Worm (Caenorhabditis elegans): ENCODE data around the gene C56A3.8.

C56A3.8 gene

DNA sequence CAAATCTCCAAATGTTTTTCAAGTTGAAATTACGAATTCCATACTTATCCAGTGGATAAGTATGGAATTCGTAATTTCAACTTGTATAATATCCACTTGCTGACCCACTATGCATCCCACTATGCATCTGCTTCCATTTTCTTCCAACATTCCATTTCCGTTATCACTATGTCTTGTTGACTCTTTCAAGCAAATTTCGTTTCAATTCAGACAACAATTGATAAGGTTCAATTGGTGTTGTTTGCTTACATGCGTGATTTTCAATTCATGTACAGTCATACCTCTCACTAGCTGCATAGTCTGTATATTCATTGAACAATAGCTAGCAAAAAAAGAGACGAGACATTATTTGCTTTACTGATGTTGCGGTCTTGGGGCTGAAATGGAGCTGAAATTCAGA lies 16.8 kb downstream of the C56A3.8 start:
- TF ChIP-seq T22C8.4 (GFP tag; IDR thresholded peaks at IDR 0.05) (no peak), klf-2 (GFP tag; conservative IDR thresholded peaks at IDR 0.05) (no peak), flt-1 (GFP tag; IDR thresholded peaks at IDR 0.05) (no peak), med-1 (GFP tag; optimal IDR thresholded peaks at IDR 0.05; ENCODE audit: insufficient read depth) (no peak), ref-1 (GFP tag; conservative IDR thresholded peaks at IDR 0.05) (no peak), ztf-29 (GFP tag; IDR thresholded peaks at IDR 0.05) (no peak), ztf-23 (GFP tag; IDR thresholded peaks at IDR 0.05) (no peak), tab-1 (GFP tag; IDR thresholded peaks at IDR 0.05) (no peak), cog-1 (tag; optimal IDR thresholded peaks at IDR 0.05) (no peak)

DNA sequence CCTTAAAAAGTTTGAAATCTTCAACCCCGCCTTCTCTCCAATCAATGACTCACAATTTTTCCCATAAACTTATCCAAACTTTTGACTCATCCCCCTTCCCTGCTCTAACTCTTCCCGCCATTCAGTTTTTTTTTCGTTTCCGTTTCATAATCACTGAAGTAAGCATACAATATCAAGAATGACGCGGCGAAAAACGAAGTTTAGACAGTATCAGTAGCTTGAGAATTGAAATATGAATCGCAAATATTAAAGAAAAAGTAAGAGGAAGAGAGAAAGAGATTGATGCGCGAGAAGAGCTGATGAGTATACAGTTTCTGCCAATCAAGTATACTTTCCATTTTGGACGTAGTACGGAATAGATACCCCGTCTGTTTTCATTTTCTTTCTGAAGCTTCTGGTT lies 17.4 kb downstream of the C56A3.8 start:
- TF ChIP-seq med-1 (GFP tag; optimal IDR thresholded peaks at IDR 0.05; ENCODE audit: insufficient read depth), result no peak
- no peak for TF ChIP-seq T22C8.4 (GFP tag; IDR thresholded peaks at IDR 0.05)
- no peak for TF ChIP-seq ztf-29 (GFP tag; IDR thresholded peaks at IDR 0.05)
- no peak for TF ChIP-seq ztf-23 (GFP tag; IDR thresholded peaks at IDR 0.05)
- TF ChIP-seq klf-2 (GFP tag; conservative IDR thresholded peaks at IDR 0.05), result no peak

DNA sequence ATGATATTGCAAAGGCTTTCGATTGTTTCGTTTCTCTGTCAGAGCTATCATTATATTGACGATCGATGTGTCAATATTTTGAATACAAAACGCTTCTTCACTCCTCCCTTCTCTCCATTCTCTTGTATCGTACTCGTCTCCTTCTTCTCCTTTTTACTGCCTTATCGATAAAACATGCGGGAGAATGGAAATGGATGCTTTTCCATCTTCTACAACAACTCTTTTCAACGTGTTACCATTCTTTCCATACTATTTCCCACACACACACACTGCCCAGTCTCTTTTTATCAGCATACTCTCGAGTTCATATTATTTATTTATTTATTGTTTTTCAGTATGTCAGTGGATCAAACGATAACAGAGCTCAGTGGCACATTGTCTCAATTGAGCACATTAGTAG lies 18.6 kb downstream of the C56A3.8 start, which contains the start of gene C50B8.6:
C50B8.6 (plus strand) TSS at position 336 of the 400 bp plus-strand sequence.
- TF ChIP-seq cog-1 (tag; optimal IDR thresholded peaks at IDR 0.05) (no peak), T22C8.4 (GFP tag; IDR thresholded peaks at IDR 0.05) (no peak), flt-1 (GFP tag; IDR thresholded peaks at IDR 0.05) (no peak), tab-1 (GFP tag; IDR thresholded peaks at IDR 0.05) (no peak), ztf-29 (GFP tag; IDR thresholded peaks at IDR 0.05) (no peak), ztf-23 (GFP tag; IDR thresholded peaks at IDR 0.05) (no peak), klf-2 (GFP tag; conservative IDR thresholded peaks at IDR 0.05) (no peak), ref-1 (GFP tag; conservative IDR thresholded peaks at IDR 0.05) (no peak), med-1 (GFP tag; optimal IDR thresholded peaks at IDR 0.05; ENCODE audit: insufficient read depth) (no peak)

- TF ChIP-seq klf-2 (GFP tag; conservative IDR thresholded peaks at IDR 0.05) (no peak), med-1 (GFP tag; optimal IDR thresholded peaks at IDR 0.05; ENCODE audit: insufficient read depth) (no peak), T22C8.4 (GFP tag; IDR thresholded peaks at IDR 0.05) (no peak), flt-1 (GFP tag; IDR thresholded peaks at IDR 0.05) (no peak), ztf-29 (GFP tag; IDR thresholded peaks at IDR 0.05) (no peak), ztf-23 (GFP tag; IDR thresholded peaks at IDR 0.05) (no peak), cog-1 (tag; optimal IDR thresholded peaks at IDR 0.05) (no peak), ref-1 (GFP tag; conservative IDR thresholded peaks at IDR 0.05) (no peak), tab-1 (GFP tag; IDR thresholded peaks at IDR 0.05) (no peak)
Measured at ce11 chrV:13580696-13581095, 20.6 kb downstream of the C56A3.8 start, which contains the start of gene C50B8.5. Gene C50B8.5 (plus strand): TSS chrV:13580968.

- TF ChIP-seq ztf-29 (GFP tag; IDR thresholded peaks at IDR 0.05) (no peak), T22C8.4 (GFP tag; IDR thresholded peaks at IDR 0.05) (no peak), med-1 (GFP tag; optimal IDR thresholded peaks at IDR 0.05; ENCODE audit: insufficient read depth) (no peak), ztf-23 (GFP tag; IDR thresholded peaks at IDR 0.05) (no peak), tab-1 (GFP tag; IDR thresholded peaks at IDR 0.05) (no peak), klf-2 (GFP tag; conservative IDR thresholded peaks at IDR 0.05) (no peak), flt-1 (GFP tag; IDR thresholded peaks at IDR 0.05) (no peak)
Measured at ce11 chrV:13584484-13584883, 24.4 kb downstream of the C56A3.8 start, which contains the start of gene F53F4.1. Gene F53F4.1 (plus strand): TSS chrV:13584784.

DNA sequence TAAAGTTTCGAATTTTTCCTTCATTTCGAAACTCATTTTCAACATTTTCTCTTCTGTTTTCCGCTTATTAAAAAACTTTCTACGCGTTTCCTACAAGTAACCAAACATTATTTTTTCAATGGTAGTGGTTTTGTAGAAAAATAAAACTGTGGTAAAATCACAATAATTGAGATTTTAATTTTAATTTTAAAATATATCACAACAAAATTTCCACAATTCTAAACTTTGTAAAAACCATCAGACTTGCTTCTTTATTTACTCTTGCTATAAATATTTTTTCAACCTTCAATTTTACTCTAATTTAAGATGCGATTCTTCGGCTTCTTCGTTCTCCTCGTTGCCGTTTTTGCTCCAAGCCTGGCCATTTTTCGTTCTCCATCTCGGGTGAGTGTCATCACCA lies 27.8 kb downstream of the C56A3.8 start, which contains the start of gene F53F4.17:
F53F4.17 (plus strand) TSS at position 301 of the 400 bp plus-strand sequence.
- no peak for TF ChIP-seq flt-1 (GFP tag; IDR thresholded peaks at IDR 0.05)
- TF ChIP-seq T22C8.4 (GFP tag; IDR thresholded peaks at IDR 0.05), result no peak
- TF ChIP-seq ztf-29 (GFP tag; IDR thresholded peaks at IDR 0.05), result no peak

DNA sequence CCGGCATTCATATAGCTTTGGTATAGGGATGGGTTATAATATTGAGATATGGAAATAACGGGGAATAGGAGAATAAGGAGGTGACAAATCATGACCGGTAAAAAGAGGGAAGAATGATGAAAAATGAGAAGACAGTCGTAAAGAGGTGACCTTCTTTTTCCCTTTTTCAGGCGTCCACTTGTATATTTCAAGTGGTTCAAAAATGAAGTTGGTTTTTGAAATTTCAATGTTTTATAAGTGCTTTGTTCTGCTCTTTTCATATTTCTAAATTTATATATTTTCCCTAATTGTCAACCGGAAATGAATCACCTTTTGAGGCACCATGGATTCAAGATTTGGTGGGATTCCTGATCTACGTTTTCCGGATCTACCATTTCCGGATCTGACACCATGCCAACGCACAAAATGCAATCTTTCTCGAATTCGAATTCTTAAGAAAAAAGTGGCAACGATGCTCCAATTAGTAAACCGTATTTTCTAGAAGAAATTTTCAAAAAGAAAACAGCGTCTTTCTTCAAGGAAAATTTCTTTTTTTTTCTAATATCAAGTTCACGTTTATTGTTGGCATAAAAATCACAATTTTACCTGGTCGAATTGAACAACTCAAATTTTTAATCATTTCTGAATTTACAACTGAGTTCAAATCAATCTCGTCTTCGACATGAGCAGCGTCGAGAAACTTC lies 29.6 kb downstream of the C56A3.8 start, which contains the start of the genes F53F4.2 and F53F4.18:
F53F4.2 (minus strand) TSS at position 101 of the 683 bp plus-strand sequence.
F53F4.18 (plus strand) TSS at position 633 of the 683 bp plus-strand sequence.
- no peak for TF ChIP-seq tab-1 (GFP tag; IDR thresholded peaks at IDR 0.05)
- TF ChIP-seq T22C8.4 (GFP tag; IDR thresholded peaks at IDR 0.05), result no peak
- no peak for TF ChIP-seq flt-1 (GFP tag; IDR thresholded peaks at IDR 0.05)
- no peak for TF ChIP-seq ztf-29 (GFP tag; IDR thresholded peaks at IDR 0.05)
- no peak for TF ChIP-seq klf-2 (GFP tag; conservative IDR thresholded peaks at IDR 0.05)
- no peak for TF ChIP-seq cog-1 (tag; optimal IDR thresholded peaks at IDR 0.05)
- TF ChIP-seq med-1 (GFP tag; optimal IDR thresholded peaks at IDR 0.05; ENCODE audit: insufficient read depth), result no peak
- TF ChIP-seq ref-1 (GFP tag; conservative IDR thresholded peaks at IDR 0.05), result no peak
- TF ChIP-seq ztf-23 (GFP tag; IDR thresholded peaks at IDR 0.05), result no peak

- TF ChIP-seq flt-1 (GFP tag; IDR thresholded peaks at IDR 0.05) (no peak), tab-1 (GFP tag; IDR thresholded peaks at IDR 0.05) (no peak), ztf-23 (GFP tag; IDR thresholded peaks at IDR 0.05) (no peak), klf-2 (GFP tag; conservative IDR thresholded peaks at IDR 0.05) (no peak), ztf-29 (GFP tag; IDR thresholded peaks at IDR 0.05) (no peak), ref-1 (GFP tag; conservative IDR thresholded peaks at IDR 0.05) (no peak), T22C8.4 (GFP tag; IDR thresholded peaks at IDR 0.05) (no peak), med-1 (GFP tag; optimal IDR thresholded peaks at IDR 0.05; ENCODE audit: insufficient read depth) (no peak), cog-1 (tag; optimal IDR thresholded peaks at IDR 0.05) (no peak)
Measured at ce11 chrV:13591504-13592174, 31.6 kb downstream of the C56A3.8 start, which contains the start of gene tbcb-1. Gene tbcb-1 (plus strand): TSS chrV:13592124.

- TF ChIP-seq ztf-29 (GFP tag; IDR thresholded peaks at IDR 0.05) (no peak), T22C8.4 (GFP tag; IDR thresholded peaks at IDR 0.05) (no peak), tab-1 (GFP tag; IDR thresholded peaks at IDR 0.05) (no peak), ref-1 (GFP tag; conservative IDR thresholded peaks at IDR 0.05) (no peak), flt-1 (GFP tag; IDR thresholded peaks at IDR 0.05) (no peak), cog-1 (tag; optimal IDR thresholded peaks at IDR 0.05) (no peak), ztf-23 (GFP tag; IDR thresholded peaks at IDR 0.05) (no peak), klf-2 (GFP tag; conservative IDR thresholded peaks at IDR 0.05) (no peak), med-1 (GFP tag; optimal IDR thresholded peaks at IDR 0.05; ENCODE audit: insufficient read depth) (no peak)
Measured at ce11 chrV:13593083-13593482, 33.0 kb downstream of the C56A3.8 start, which contains the start of gene F53F4.4. Gene F53F4.4 (plus strand): TSS chrV:13593383.

Measured in whole organism, midembryonic.